Worm (Caenorhabditis elegans) whole organism, L4/young adult: ENCODE measurements around the gene pes-10.

Experiments used
- dao-5 ChIP-seq: sonication (generic microtip); optimal IDR thresholded peaks from 2 replicates; lab custom pipeline; 2016; ENCODE audit warnings: missing genotype, missing genetic modification characterization, moderate library complexity, missing compliant biosample characterization
- him-1 ChIP-seq: sonication (generic microtip); optimal IDR thresholded peaks from 2 replicates; lab custom pipeline; 2016; ENCODE audit warnings: missing genotype, missing genetic modification reagents, missing genetic modification characterization, missing compliant biosample characterization

ce11 chrII:12816412-12817146 is 31.1 kb downstream of the pes-10 start, which contains the start of gene acl-7:
- TF ChIP-seq him-1 (no peak), dao-5 (no peak)
